Fruit fly (Drosophila melanogaster) whole organism, adult: ENCODE results near the gene CG43155.

Experiments used
- CG11617 ChIP-seq: fragments of 200-800 bp; sonication (Bioruptor generic); optimal IDR thresholded peaks from 2 replicates; lab custom pipeline; 2017; ENCODE audit warnings: mild to moderate bottlenecking, missing biosample characterization, missing genetic modification reagents, missing genetic modification characterization
- CG14711 ChIP-seq: fragments of 200-800 bp; sonication (Bioruptor generic); optimal IDR thresholded peaks from 2 replicates; lab custom pipeline; 2018; ENCODE audit warnings: missing biosample characterization, mild to moderate bottlenecking, missing genetic modification characterization, moderate library complexity
- CG1620 ChIP-seq: fragments of 200-800 bp; sonication (Bioruptor generic); optimal IDR thresholded peaks from 2 replicates; lab custom pipeline; 2016; ENCODE audit warnings: missing biosample characterization, missing genetic modification characterization
- CG33017 ChIP-seq: fragments of 200-800 bp; sonication (Bioruptor generic); optimal IDR thresholded peaks from 2 replicates; lab custom pipeline; 2018; ENCODE audit warnings: missing biosample characterization, mild to moderate bottlenecking, missing genetic modification characterization, moderate library complexity
- CG5204 ChIP-seq: fragments of 200-800 bp; sonication (Bioruptor generic); optimal IDR thresholded peaks from 2 replicates; lab custom pipeline; 2016; ENCODE audit warnings: missing biosample characterization, missing genetic modification characterization
- Crg-1 ChIP-seq: fragments of 200-800 bp; sonication (Bioruptor generic); optimal IDR thresholded peaks from 2 replicates; lab custom pipeline; 2016; ENCODE audit warnings: missing biosample characterization, missing genetic modification characterization
- Hr96 ChIP-seq: fragments of 200-800 bp; sonication (Bioruptor generic); optimal IDR thresholded peaks from 2 replicates; lab custom pipeline; 2016; ENCODE audit warnings: missing biosample characterization, missing genetic modification characterization
- bab1 ChIP-seq: fragments of 200-800 bp; sonication (Bioruptor generic); optimal IDR thresholded peaks from 3 replicates; lab custom pipeline; 2019; ENCODE audit warnings: missing biosample characterization, mild to moderate bottlenecking, missing genetic modification characterization, moderate library complexity
- cnc ChIP-seq, 2 experiments: fragments of >200 bp; optimal IDR thresholded peaks; 2 replicates each; lab custom pipeline; 2017
- kay ChIP-seq: fragments of 200-800 bp; sonication (Bioruptor generic); peaks from one replicate; lab custom pipeline; 2016; ENCODE audit warnings: missing biosample characterization, missing genetic modification characterization, borderline replicate concordance
- ovo ChIP-seq: fragments of 200-800 bp; sonication (Bioruptor generic); optimal IDR thresholded peaks from 2 replicates; lab custom pipeline; 2016; ENCODE audit warnings: missing biosample characterization, missing genetic modification characterization
- pad ChIP-seq: fragments of 200-800 bp; sonication (Bioruptor generic); optimal IDR thresholded peaks from 3 replicates; lab custom pipeline; 2017; ENCODE audit warnings: missing biosample characterization, missing genetic modification characterization, mild to moderate bottlenecking, moderate library complexity, missing genetic modification reagents
- tj ChIP-seq: fragments of 200-800 bp; sonication (Bioruptor generic); optimal IDR thresholded peaks from 3 replicates; lab custom pipeline; 2017; ENCODE audit warnings: missing biosample characterization, mild to moderate bottlenecking, missing genetic modification characterization, moderate library complexity

- TF ChIP-seq CG5204 (GFP tag; lab: Kevin White, UChicago): no peak
- no peak for TF ChIP-seq CG11617 (GFP tag; lab: Kevin White, UChicago)
- TF ChIP-seq pad (GFP tag; lab: Kevin White, UChicago): no peak
- no peak for TF ChIP-seq CG33017 (tag; lab: Kevin White, UChicago)
- TF ChIP-seq CG1620: no peak
- TF ChIP-seq bab1 (GFP tag; lab: Kevin White, UChicago): peak; percentile 2
- no peak for TF ChIP-seq Crg-1 (GFP tag; lab: Kevin White, UChicago)
- no peak for TF ChIP-seq CG14711 (tag; lab: Kevin White, UChicago)
- TF ChIP-seq tj: peak; percentile 97
- no peak for TF ChIP-seq kay
- peak; percentile 26 for TF ChIP-seq ovo (GFP tag; lab: Kevin White, UChicago)
- TF ChIP-seq Hr96 (GFP tag; lab: Kevin White, UChicago): no peak
- no peak for TF ChIP-seq cnc (optimal IDR thresholded peaks at IDR 0.05; lab: Kevin White, UChicago)
Measured at dm6 chrX:11503625-11504024, 44.0 kb downstream of the CG43155 start.
